Worm (Caenorhabditis elegans) whole organism, L2 larva: ENCODE measurements around the gene tag-124.

Source experiments
- R02D3.7 ChIP-seq: fragments of 150-350 bp; optimal IDR thresholded peaks from 2 replicates; lab custom pipeline; 2014; ENCODE audit warnings: missing biosample characterization, missing genetic modification characterization
- lin-39 ChIP-seq: fragments of 150-350 bp; optimal IDR thresholded peaks from 2 replicates; lab custom pipeline; 2014; ENCODE audit warnings: missing biosample characterization, missing genetic modification reagents, missing genetic modification characterization

DNA sequence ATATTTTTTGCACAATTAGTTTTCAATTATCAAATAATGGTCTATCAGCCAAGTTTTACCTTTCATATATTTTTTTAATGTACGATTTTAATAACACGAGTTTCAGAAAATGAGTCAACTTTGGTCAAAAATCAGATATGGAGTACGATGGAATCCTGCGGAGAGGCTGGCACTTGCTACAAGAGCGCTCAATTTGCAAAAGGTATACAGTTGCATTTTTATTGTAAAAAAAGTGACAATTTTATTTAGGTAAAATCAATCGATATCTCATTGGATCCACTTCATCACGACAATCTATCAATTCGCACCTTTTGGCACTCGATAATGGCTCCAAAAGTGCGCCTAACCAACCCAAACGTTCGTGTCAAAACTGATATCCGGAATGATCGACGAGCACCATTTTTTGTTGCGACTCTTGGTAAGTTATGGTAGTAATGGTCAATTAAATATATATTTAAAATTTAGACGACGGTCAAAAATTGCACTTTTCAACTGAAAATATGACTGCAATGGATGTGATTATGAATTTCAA is 6.5 kb downstream of the tag-124 start, which contains the start of gene mrpl-53:
- TF ChIP-seq R02D3.7, result no peak
- TF ChIP-seq lin-39, result no peak
